Worm (Caenorhabditis elegans) whole organism, L4/young adult: Measurements from ENCODE around the gene F53H8.3.

Experiments
- W03F9.2 ChIP-seq: fragments of 150-350 bp; optimal IDR thresholded peaks from 2 replicates; lab custom pipeline; 2014; ENCODE audit warnings: missing biosample characterization, missing genetic modification characterization
- dao-5 ChIP-seq: sonication (generic microtip); optimal IDR thresholded peaks from 2 replicates; lab custom pipeline; 2016; ENCODE audit warnings: missing genotype, missing genetic modification characterization, moderate library complexity, missing compliant biosample characterization
- him-1 ChIP-seq: sonication (generic microtip); optimal IDR thresholded peaks from 2 replicates; lab custom pipeline; 2016; ENCODE audit warnings: missing genotype, missing genetic modification reagents, missing genetic modification characterization, missing compliant biosample characterization

DNA sequence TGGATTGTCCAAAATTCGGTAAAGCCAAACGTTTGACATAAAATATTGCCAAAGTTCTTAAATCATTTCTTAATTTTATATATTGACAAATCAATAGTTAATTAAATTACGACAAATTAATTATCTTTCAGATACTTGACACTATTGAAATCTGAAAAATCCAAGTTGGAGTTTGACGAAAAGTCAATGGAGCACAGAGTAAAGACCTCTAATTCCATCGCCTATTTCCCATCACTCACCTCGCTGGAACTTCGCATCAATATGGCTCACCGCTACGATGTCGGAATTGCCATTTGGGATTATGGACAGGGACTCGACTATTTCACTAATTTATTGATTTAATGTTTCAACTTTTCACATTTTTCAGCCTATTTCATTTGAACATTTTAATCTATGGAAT is 21.8 kb downstream of the F53H8.3 start:
- TF ChIP-seq dao-5 (tag; lab: Kevin White, UChicago) (no peak), him-1 (tag; lab: Kevin White, UChicago) (no peak), W03F9.2 (tag; lab: Kevin White, UChicago) (no peak)
